Fruit fly (Drosophila melanogaster): ENCODE data around the gene CG11262.

CG11262 gene

dm6 chr3L:13006490-13006889 lies 11.6 kb downstream of the CG11262 start, which contains the start of gene CG11263 (continued):
- peak; percentile 7 for TF ChIP-seq HmgZ (tag; optimal IDR thresholded peaks at IDR 0.05)
- TF ChIP-seq Poxn (GFP tag; IDR thresholded peaks at IDR 0.05), result no peak
- TF ChIP-seq lmd (GFP tag; IDR thresholded peaks at IDR 0.05), result no peak; the same call in 1 of the 2 replicates
- TF ChIP-seq fu2 (GFP tag; optimal IDR thresholded peaks at IDR 0.05), result peak; percentile 45
- peak; percentile 94 for TF ChIP-seq Med (GFP tag)
- TF ChIP-seq org-1 (GFP tag; optimal IDR thresholded peaks at IDR 0.05), result no peak
- TF ChIP-seq CG31224 (GFP tag; IDR thresholded peaks at IDR 0.05), result peak; percentile 15; the same call in 1 of the 2 replicates
- TF ChIP-seq Neu2 (GFP tag; optimal IDR thresholded peaks at IDR 0.05; ENCODE audit: borderline replicate concordance), result no peak
- TF ChIP-seq dimm (GFP tag; IDR thresholded peaks at IDR 0.05), result no peak
- peak; percentile 53; the same call in 1 of the 2 replicates for TF ChIP-seq Ptx1 (GFP tag; IDR thresholded peaks at IDR 0.05)
- TF ChIP-seq Mad (GFP tag; optimal IDR thresholded peaks at IDR 0.05), result peak; percentile 19
- no peak for TF ChIP-seq ac (GFP tag; optimal IDR thresholded peaks at IDR 0.05)
- peak; percentile 21 for TF ChIP-seq CG17829 (tag; optimal IDR thresholded peaks at IDR 0.05)
- TF ChIP-seq CG10366 (GFP tag; IDR thresholded peaks at IDR 0.05), result peak; percentile 18; the same call in 1 of the 2 replicates
- TF ChIP-seq sd (tag; optimal IDR thresholded peaks at IDR 0.05), result no peak
- TF ChIP-seq CG11695 (GFP tag; IDR thresholded peaks at IDR 0.05), result peak; percentile 26; the same call in 1 of the 3 replicates
- TF ChIP-seq Rx (GFP tag; IDR thresholded peaks at IDR 0.05), result no peak
- TF ChIP-seq lilli (GFP tag; optimal IDR thresholded peaks at IDR 0.05), result peak; percentile 74
- peak; percentile 35; the same call in 1 of the 3 replicates for TF ChIP-seq ase (GFP tag; IDR thresholded peaks at IDR 0.05)
- TF ChIP-seq CG34224 (GFP tag; IDR thresholded peaks at IDR 0.05; ENCODE audit: partially characterized antibody), result peak; percentile 83
- no peak for TF ChIP-seq disco-r (GFP tag; optimal IDR thresholded peaks at IDR 0.05)
- no peak for TF ChIP-seq hkb (optimal IDR thresholded peaks at IDR 0.05)
- TF ChIP-seq hkb (GFP tag; IDR thresholded peaks at IDR 0.05), result peak; percentile 49; the same call in 1 of the 2 replicates
- TF ChIP-seq HLH54F (GFP tag; optimal IDR thresholded peaks at IDR 0.05), result peak; percentile 64
- peak; percentile 73 for TF ChIP-seq Dbx (GFP tag; IDR thresholded peaks at IDR 0.05)
- no peak for TF ChIP-seq CG6175 (GFP tag; IDR thresholded peaks at IDR 0.05)
- TF ChIP-seq CG13624 (GFP tag; optimal IDR thresholded peaks at IDR 0.05), result peak; percentile 65
- no peak for TF ChIP-seq CG14014 (GFP tag; IDR thresholded peaks at IDR 0.05)
- peak; percentile 44 for TF ChIP-seq Abd-B (GFP tag; optimal IDR thresholded peaks at IDR 0.05)
- TF ChIP-seq knrl (GFP tag; IDR thresholded peaks at IDR 0.05; ENCODE audit: partially characterized antibody), result peak; percentile 79
- no peak for TF ChIP-seq Lim3 (GFP tag; IDR thresholded peaks at IDR 0.05)
- peak; percentile 50 for TF ChIP-seq ems (GFP tag; optimal IDR thresholded peaks at IDR 0.05)
- TF ChIP-seq ato (GFP tag; IDR thresholded peaks at IDR 0.05; ENCODE audit: partially characterized antibody), result peak; percentile 90
- TF ChIP-seq hb (GFP tag; IDR thresholded peaks at IDR 0.05; ENCODE audit: partially characterized antibody), result peak; percentile 83
- TF ChIP-seq Oli (tag; optimal IDR thresholded peaks at IDR 0.05), result peak; percentile 20
- TF ChIP-seq row (GFP tag; IDR thresholded peaks at IDR 0.05), result peak; percentile 62
- TF ChIP-seq Meics (GFP tag; optimal IDR thresholded peaks at IDR 0.05), result peak; percentile 35
- TF ChIP-seq CG18599 (GFP tag; optimal IDR thresholded peaks at IDR 0.05), result no peak
- peak; percentile 24 for TF ChIP-seq CG8089 (GFP tag; optimal IDR thresholded peaks at IDR 0.05)
- 0 out of 3 replicates have a peak, but pooled peaks have one; percentile 17 for TF ChIP-seq ci (GFP tag; IDR thresholded peaks at IDR 0.05)
- TF ChIP-seq D (optimal IDR thresholded peaks at IDR 0.05), result no peak
- TF ChIP-seq D (GFP tag; optimal IDR thresholded peaks at IDR 0.05), result peak; percentile 24
- peak; percentile 19 for TF ChIP-seq CG10209 (GFP tag; optimal IDR thresholded peaks at IDR 0.05)
- peak; percentile 43 for TF ChIP-seq ind (GFP tag; optimal IDR thresholded peaks at IDR 0.05)
- peak; percentile 21 for TF ChIP-seq CG15601 (tag; optimal IDR thresholded peaks at IDR 0.05)
- peak; percentile 41 for TF ChIP-seq trem (tag; optimal IDR thresholded peaks at IDR 0.05)
- no peak for TF ChIP-seq jigr1 (GFP tag; IDR thresholded peaks at IDR 0.05)
- TF ChIP-seq mam (GFP tag; optimal IDR thresholded peaks at IDR 0.05), result peak; percentile 71
- TF ChIP-seq CG6689 (GFP tag; IDR thresholded peaks at IDR 0.05), result 0 out of 2 replicates have a peak, but pooled peaks have one; percentile 29
- TF ChIP-seq CG8281 (tag; optimal IDR thresholded peaks at IDR 0.05), result no peak
- TF ChIP-seq gsb-n (tag; optimal IDR thresholded peaks at IDR 0.05), result no peak
- peak; percentile 24 for TF ChIP-seq pum (GFP tag; optimal IDR thresholded peaks at IDR 0.05)

Data from whole organism, embryonic.